Fruit fly (Drosophila melanogaster) ovary, adult (tissue): Measurements from ENCODE around the gene CG7695.

Experiments used
- CG17801 ChIP-seq: fragments of 200-800 bp; optimal IDR thresholded peaks from 2 replicates; lab custom pipeline; 2019; ENCODE audit warnings: missing biosample characterization, mild to moderate bottlenecking, missing genetic modification characterization, moderate library complexity; ENCODE audit not compliant: partially characterized antibody

The CG7695 gene

DNA sequence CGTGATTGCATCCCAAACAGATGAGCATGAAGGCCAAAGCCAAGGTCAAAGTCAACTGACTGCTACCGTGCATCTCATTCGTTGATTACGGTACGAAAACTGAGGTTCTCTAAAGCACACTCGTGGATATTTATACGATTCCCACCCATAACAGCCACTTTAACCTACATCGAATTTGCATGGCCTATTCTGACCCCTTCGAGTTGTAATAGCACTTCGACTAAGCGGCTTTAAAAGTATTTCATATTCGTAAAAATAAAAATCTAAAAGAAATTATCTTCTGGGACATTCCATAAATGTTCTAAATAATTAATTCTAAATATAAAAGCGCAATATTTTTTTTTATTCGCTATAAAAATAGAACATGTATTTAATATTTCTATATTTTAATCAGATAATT lies at the start of gene CG7695:
TSS of gene CG7695 (minus strand) at position 101 of the 400 bp plus-strand sequence.
- TF ChIP-seq CG17801 (GFP tag; lab: Kevin White, UChicago): no peak

DNA sequence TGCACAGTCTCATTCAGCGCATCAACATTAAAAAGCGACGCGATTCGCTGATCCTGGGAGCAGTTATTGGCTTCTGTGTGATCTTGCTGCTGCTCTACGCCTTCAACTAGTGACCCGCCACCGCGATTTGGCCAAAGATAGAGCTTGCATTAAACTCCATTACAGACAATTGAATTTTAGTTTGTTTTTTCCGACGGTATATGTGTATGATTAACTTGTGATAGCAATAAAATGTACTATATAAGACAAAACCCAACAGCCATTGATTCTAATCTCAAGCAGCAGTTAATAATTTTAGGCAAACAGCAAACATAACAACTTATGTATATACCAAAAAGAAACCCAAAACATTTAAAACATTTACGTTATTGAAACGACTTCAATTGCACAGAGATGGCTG lies 47.8 kb upstream of the CG7695 start, which contains the start of gene CG31231:
TSS of gene CG31231 (plus strand) at position 301 of the 400 bp plus-strand sequence.
- no peak for TF ChIP-seq CG17801 (GFP tag; lab: Kevin White, UChicago)

DNA sequence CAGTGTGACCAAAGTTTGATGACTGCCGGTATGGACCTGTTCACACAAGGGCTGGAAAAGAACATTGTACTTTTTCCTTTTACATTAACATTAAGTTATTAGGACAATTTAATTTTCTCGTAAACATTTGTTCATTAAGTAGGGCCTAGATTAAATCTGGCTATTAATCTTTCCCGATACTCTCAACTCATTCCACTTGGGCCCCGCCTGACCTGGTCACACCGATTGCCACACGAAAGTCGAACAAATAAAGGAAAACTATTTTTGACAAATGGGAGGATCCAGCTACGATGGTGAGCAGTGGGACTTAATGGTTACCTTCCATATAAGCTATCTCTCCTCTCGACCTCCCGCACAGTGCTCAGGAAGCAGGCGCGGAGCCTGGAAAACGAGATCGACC lies 46.2 kb upstream of the CG7695 start, which contains the start of the genes Cpsf73 and Gos28:
TSS of gene Cpsf73 (minus strand) at position 28 of the 400 bp plus-strand sequence.
TSS of gene Gos28 (plus strand) at position 214 of the 400 bp plus-strand sequence.
- TF ChIP-seq CG17801 (GFP tag; lab: Kevin White, UChicago): peak; percentile 36

DNA sequence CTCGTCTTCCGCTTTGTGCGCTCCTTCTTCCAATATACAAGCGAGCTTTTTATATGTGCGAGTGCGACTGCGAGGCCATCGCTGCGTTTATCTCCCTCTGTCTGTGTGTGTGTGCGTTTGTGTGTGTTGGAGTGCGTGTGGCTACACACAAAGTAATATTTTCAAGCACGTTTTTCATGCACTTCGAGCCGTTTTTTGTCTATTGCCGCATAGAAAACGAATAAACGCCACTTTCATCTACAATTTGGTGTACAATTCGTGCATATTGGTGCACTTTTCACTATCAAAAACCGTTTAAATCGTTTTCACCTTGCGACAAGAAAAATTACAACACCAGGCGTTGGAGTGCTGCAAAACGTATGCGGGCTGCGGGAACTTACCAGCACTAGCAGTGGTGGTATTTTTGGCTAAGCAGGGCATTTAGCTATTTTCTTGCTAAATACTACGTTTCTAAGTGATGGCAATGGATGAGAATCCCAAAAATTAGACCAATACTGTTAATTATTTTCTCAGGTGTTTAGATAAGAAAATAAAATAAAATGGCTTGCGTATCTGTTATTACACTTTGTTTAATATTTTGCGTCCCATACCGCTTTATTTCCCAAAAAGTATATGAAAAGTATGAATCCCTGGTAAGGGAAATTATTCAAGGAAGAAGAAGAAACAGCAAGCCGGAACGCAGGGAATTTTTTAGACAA lies 41.8 kb upstream of the CG7695 start, which contains the start of the genes CG31224 and CstF64:
TSS of gene CG31224 (minus strand) at position 365 of the 698 bp plus-strand sequence.
TSS of gene CstF64 (plus strand) at position 674 of the 698 bp plus-strand sequence.
- TF ChIP-seq CG17801 (GFP tag; lab: Kevin White, UChicago): peak; percentile 65

DNA sequence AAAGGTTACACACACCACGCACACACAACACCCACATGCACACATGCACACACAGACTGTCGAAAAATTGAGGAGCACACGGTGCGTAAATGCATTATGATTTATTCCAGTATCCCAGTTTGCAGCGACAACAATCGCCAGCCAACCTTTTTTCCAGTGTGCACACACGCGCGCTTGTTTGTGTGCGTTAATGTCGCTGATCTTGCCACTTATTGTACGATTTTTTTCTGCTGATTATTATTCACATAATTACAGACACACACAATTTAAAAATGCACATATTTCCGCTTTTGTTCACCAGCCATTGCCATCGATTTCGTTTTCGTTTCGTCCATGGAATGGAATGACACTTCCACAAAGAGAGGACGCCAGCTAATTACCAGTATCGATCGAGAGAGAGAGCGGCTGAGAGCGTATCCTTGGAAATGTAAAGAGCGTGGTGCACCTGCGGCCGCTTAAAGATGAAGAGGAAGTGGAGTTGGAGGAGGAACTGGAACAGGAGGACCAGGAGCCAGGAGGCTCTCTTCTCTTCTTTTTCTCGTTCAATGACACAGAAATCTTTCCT lies 41.2 kb upstream of the CG7695 start:
- TF ChIP-seq CG17801 (GFP tag; lab: Kevin White, UChicago): no peak

DNA sequence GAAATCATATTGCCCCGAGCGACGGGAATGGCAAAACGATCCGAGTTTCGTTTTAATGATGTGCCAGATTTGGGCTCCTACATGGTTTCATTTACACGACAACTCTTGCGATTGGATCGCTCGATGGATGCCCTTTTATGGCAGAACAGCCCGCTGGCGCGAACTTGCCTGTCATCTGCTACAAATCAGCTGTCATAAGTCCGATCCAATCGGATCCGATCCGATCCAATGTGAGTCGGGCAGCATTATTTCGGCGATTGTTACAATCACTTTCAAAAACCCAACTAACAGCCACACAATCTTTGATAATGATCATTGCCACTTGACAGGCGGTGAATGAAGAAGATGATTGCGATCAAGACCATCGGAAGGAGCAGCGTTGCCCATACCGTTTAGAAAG lies 26.3 kb upstream of the CG7695 start:
- TF ChIP-seq CG17801 (GFP tag; lab: Kevin White, UChicago): no peak

DNA sequence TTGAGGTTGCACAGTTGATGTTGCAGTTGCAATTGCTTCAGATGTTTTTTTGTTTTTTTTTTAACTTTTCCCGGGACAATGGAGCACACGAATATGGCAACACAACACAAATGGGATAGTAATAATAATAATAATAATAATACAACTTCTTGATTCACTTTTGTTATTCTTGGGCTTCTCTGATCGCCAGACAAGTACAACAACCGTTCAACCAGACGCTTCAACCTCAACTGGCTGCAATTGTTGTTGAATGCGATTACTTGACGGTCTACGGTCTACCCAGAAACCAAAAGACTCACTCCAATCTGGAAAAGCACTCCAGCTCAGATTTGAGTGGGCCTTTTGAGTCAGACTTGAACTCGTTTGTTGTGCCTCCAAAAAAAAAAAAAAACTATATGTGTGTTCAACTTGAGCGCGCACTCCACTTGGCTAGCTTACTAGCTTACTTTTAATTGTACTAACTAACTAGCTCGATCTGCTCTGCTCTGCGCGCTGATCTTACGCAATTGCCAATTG lies 24.0 kb upstream of the CG7695 start, which contains the start of gene CG14301:
TSS of gene CG14301 (minus strand) at position 216 of the 516 bp plus-strand sequence.
- no peak for TF ChIP-seq CG17801 (GFP tag; lab: Kevin White, UChicago)

DNA sequence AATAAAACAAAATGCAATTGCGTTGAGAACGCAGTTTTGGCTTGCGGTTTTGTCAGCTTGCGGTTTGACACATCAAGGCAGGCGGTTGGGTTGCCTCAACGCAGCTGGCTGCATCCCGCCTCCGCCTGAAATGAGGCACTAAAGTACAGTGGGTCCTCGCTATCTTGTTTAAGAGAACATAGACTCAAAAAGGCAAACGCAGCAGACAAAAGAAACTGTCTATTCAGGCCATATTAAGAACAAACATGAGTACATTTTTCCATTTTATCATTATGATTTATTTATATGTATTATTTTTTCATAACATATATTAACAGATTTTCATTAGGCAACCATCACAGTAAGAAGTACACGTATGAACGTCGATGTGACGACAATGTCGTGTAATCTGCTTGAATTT lies 22.4 kb upstream of the CG7695 start:
- TF ChIP-seq CG17801 (GFP tag; lab: Kevin White, UChicago): peak; percentile 16

DNA sequence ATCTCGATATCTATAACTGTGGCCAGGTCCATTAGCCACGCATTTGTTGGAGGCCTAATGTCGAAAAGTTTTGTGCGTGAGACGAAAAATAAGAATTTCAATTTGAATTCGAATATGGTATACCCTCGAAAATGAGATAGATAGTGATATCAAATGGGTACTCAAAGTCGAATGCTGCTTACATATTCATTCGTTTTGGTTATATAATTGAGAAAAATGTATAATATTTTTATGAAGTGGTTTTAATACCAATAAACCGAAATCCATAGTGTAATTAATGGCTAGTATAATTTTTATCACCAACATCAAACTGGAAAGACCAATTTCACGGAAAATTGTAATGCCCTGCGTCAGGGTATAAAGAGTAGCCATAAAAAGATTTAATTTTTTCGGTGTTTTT lies 15.8 kb upstream of the CG7695 start:
- TF ChIP-seq CG17801 (GFP tag; lab: Kevin White, UChicago): no peak

DNA sequence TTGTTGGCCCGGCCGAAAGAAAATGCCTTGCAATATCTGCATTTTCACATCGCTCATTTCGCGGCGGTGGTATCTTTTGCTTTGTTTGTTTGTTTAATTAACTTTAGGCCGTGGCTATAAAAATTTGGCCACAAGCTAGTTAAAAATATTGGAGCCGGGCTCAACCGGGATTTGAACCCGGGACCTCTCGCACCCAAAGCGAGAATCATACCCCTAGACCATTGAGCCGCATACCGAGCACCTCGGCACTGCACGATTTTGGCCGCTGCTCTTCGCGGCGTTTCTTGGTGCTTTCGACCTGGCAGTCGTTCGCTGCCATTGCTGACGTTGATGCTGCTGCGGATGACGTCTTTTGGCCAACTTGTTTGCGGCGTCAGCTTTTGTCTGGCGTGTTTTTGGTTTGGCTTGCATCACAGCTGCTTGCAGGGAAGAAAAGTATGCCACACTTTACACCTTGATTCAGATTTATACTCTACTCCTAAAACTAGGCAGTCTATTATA lies 11.1 kb upstream of the CG7695 start:
- no peak for TF ChIP-seq CG17801 (GFP tag; lab: Kevin White, UChicago)

DNA sequence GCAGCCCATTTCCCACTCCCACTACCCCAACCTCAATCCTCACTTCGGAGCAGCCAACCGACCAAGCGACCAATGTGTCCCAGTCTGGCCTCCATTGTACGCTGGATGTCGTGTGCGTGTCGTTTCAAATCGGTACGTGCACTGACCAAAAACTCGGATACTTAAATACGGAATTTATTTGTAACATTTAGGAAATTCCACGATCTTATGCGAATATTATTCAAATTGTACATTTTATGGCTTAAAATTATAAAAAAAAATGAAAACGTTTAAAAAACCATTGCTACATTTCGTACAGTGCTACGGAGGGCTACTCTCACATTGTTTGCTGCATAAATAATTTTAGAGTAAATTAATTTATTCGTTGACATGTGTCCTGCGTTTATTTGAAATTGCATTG lies 7.2 kb upstream of the CG7695 start:
- TF ChIP-seq CG17801 (GFP tag; lab: Kevin White, UChicago): no peak

DNA sequence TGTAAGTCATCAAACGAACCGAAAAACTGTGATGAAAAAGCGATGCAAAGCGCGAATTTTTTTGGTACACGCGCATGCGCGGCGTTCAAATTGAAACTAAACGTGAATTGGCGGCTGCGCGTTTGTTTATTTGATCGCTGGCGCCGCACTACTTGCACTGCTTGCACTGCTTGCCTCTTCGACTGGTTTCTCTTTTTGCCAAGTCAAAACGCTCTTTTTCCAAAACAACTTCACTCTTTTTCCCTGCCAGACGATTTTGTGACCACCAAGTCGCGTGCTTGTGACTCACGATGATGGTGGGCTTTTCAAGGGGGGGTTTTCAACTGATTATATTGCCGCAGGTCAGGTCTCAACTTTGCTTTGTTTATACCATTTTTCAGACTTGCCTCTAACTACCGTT lies 3.9 kb upstream of the CG7695 start, which contains the start of gene CG14304:
TSS of gene CG14304 (minus strand) at position 98 of the 400 bp plus-strand sequence.
- no peak for TF ChIP-seq CG17801 (GFP tag; lab: Kevin White, UChicago)

DNA sequence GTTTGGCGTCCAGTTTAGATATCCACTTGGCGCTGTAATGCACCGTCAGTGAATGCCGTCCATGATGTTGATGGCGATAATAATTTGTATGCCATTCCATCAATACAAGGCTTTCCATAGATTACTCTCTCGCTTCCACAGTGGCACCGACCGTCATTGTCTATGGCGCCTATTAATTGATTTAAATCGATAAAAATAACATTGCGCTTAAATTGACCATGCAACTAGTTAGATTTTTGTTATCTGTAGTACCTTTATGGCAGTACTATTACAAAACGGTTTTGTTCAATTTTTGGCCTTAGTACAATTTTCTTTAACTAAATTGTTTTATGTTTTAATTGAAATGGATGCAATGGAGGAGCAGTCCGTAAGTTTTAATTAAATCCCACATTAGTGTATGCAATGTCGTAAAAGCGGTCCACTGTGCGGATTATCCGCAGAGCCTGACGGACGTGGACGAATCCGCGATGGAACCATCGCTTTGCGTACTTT lies 2.2 kb upstream of the CG7695 start:
- TF ChIP-seq CG17801 (GFP tag; lab: Kevin White, UChicago): no peak

DNA sequence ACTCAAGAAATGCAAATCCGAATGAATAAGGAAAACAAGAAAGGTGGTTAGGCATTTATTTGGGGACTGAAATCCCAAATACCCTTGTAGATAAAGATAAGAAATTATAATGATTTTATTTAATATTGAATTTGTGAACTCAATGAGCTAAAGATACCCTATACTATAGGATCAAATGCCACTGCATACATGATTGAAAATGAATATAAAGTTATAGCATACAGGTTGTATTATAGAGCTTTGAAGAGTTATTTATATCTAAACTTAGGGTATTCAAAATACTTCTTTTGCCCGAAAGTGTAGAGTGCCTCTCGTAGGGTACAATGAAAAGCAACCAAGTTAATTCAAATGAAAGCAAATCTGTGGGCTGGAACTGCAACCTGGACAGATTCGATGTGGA lies 1.3 kb downstream of the CG7695 start:
- no peak for TF ChIP-seq CG17801 (GFP tag; lab: Kevin White, UChicago)

DNA sequence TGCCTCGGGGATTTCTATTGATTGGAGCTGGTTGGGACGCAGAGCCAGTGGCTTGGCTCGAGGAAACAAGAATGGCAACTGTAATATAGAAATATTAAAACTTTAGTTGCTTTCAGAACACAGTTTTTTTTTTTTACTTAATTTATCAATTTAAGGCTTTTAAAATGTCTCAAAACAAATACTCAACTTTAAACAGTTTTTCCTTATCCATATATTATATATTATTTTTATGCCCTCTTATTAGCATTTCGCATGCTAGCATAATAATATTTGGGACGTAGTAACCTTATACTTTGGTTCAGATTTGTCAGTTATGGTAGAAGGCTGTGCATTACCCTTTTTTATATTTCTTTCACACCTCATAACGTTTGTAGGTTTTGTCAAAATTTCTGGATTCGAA lies 18.9 kb downstream of the CG7695 start, which contains the start of gene Tssk:
TSS of gene Tssk (plus strand) at position 301 of the 400 bp plus-strand sequence.
- no peak for TF ChIP-seq CG17801 (GFP tag; lab: Kevin White, UChicago)
